Fruit fly (Drosophila melanogaster) whole organism, embryonic: ENCODE measurements around the gene plum.
A peak's percentile ranks its signal among the peaks of the same experiment; 100 is the strongest.

Experiments used
- Ada2b ChIP-seq: fragments of 200-800 bp; sonication (Bioruptor generic); IDR thresholded peaks from 2 replicates; pipeline ENCODE4 v1.3.6; 2022; ENCODE audit warnings: missing biosample characterization, missing genetic modification characterization
- B-H2 ChIP-seq: fragments of 200-800 bp; sonication (Bioruptor generic); optimal IDR thresholded peaks from 2 replicates; lab custom pipeline; 2018; ENCODE audit warnings: missing biosample characterization, mild to moderate bottlenecking, missing genetic modification characterization
- Blimp-1 ChIP-seq: fragments of 200-800 bp; sonication (Bioruptor generic); optimal IDR thresholded peaks from 3 replicates; lab custom pipeline; 2018; ENCODE audit warnings: missing biosample characterization, missing genetic modification characterization, mild to moderate bottlenecking, moderate library complexity, missing genetic modification reagents
- CG1024 ChIP-seq: fragments of 200-800 bp; sonication (Bioruptor generic); IDR thresholded peaks from 2 replicates; pipeline ENCODE4 v1.3.6; 2022; ENCODE audit warnings: missing biosample characterization, missing genetic modification characterization
- CG11093 ChIP-seq: fragments of 200-800 bp; sonication (Bioruptor generic); IDR thresholded peaks from 3 replicates; pipeline ENCODE4 v1.3.6; 2022; ENCODE audit warnings: missing biosample characterization, missing genetic modification characterization
- CG11504 ChIP-seq: fragments of 200-800 bp; sonication (Bioruptor generic); optimal IDR thresholded peaks from 3 replicates; lab custom pipeline; 2019; ENCODE audit warnings: missing biosample characterization, mild to moderate bottlenecking, missing genetic modification characterization, moderate library complexity
- CG12299 ChIP-seq: fragments of 200-800 bp; sonication (Bioruptor generic); optimal IDR thresholded peaks from 2 replicates; lab custom pipeline; 2018; ENCODE audit warnings: missing biosample characterization, mild to moderate bottlenecking, missing genetic modification characterization
- CG1233 ChIP-seq: fragments of 200-800 bp; sonication (Bioruptor generic); optimal IDR thresholded peaks from 4 replicates; lab custom pipeline; 2018; ENCODE audit warnings: missing biosample characterization, mild to moderate bottlenecking, missing genetic modification characterization
- CG14965 ChIP-seq: fragments of 200-800 bp; sonication (Bioruptor generic); optimal IDR thresholded peaks from 2 replicates; lab custom pipeline; 2016; ENCODE audit warnings: missing biosample characterization, missing genetic modification characterization, borderline replicate concordance
- CG2712 ChIP-seq: fragments of 200-800 bp; optimal IDR thresholded peaks from 3 replicates; lab custom pipeline; 2019; ENCODE audit warnings: missing biosample characterization, mild to moderate bottlenecking, missing genetic modification characterization, moderate library complexity
- CG30403 ChIP-seq: fragments of 200-800 bp; sonication (Bioruptor generic); optimal IDR thresholded peaks from 3 replicates; lab custom pipeline; 2016; ENCODE audit warnings: missing biosample characterization, missing genetic modification characterization
- CG32772 ChIP-seq: fragments of 200-800 bp; sonication (Bioruptor generic); IDR thresholded peaks from 2 replicates; pipeline ENCODE4 v1.3.6; 2022; ENCODE audit warnings: missing biosample characterization, missing genetic modification characterization
- CG3838 ChIP-seq: fragments of 200-800 bp; sonication (Bioruptor generic); optimal IDR thresholded peaks from 3 replicates; lab custom pipeline; 2016; ENCODE audit warnings: missing biosample characterization, missing genetic modification characterization
- CG4730 ChIP-seq: fragments of 200-800 bp; sonication (Bioruptor generic); IDR thresholded peaks from 2 replicates; pipeline ENCODE4 v1.3.6; 2022; ENCODE audit warnings: missing biosample characterization, missing genetic modification characterization
- CG6654 ChIP-seq: fragments of 200-800 bp; sonication (Bioruptor generic); optimal IDR thresholded peaks from 2 replicates; lab custom pipeline; 2017; ENCODE audit warnings: missing biosample characterization, mild to moderate bottlenecking, missing genetic modification characterization
- CG7839 ChIP-seq: fragments of 200-800 bp; sonication (Bioruptor generic); optimal IDR thresholded peaks from 3 replicates; lab custom pipeline; 2018; ENCODE audit warnings: missing biosample characterization, mild to moderate bottlenecking, missing genetic modification characterization, moderate library complexity
- CG8290 ChIP-seq, 3 experiments: fragments of 200-800 bp; sonication (Bioruptor generic); optimal IDR thresholded peaks; 2 replicates each; lab custom pipeline; 2016 to 2019; ENCODE audit warnings: missing biosample characterization in 3 of 3, missing genetic modification characterization in 3 of 3, mild to moderate bottlenecking in 2 of 3, moderate library complexity in 1 of 3
- CG9797 ChIP-seq: fragments of 200-800 bp; sonication (Bioruptor generic); optimal IDR thresholded peaks from 3 replicates; lab custom pipeline; 2018; ENCODE audit warnings: missing biosample characterization, mild to moderate bottlenecking, missing genetic modification characterization
- D19A ChIP-seq: fragments of 200-800 bp; optimal IDR thresholded peaks from 3 replicates; lab custom pipeline; 2019; ENCODE audit warnings: missing biosample characterization, mild to moderate bottlenecking, missing genetic modification characterization, moderate library complexity
- Drgx ChIP-seq: fragments of 200-800 bp; sonication (Bioruptor generic); IDR thresholded peaks from 2 replicates; pipeline ENCODE4 v1.3.6; 2022; ENCODE audit warnings: missing biosample characterization, missing genetic modification characterization
- E2f1 ChIP-seq: fragments of 200-800 bp; sonication (Bioruptor generic); IDR thresholded peaks from 2 replicates; pipeline ENCODE4 v1.3.6; 2022; ENCODE audit warnings: missing biosample characterization, missing genetic modification characterization
- Ets65A ChIP-seq: fragments of 200-800 bp; sonication (Bioruptor generic); peaks from one replicate; lab custom pipeline; 2016; ENCODE audit warnings: missing biosample characterization, missing genetic modification characterization
- HmgZ ChIP-seq: fragments of 200-800 bp; sonication (Bioruptor generic); optimal IDR thresholded peaks from 2 replicates; lab custom pipeline; 2018; ENCODE audit warnings: missing biosample characterization, mild to moderate bottlenecking, missing genetic modification characterization
- Lim3 ChIP-seq: fragments of 200-800 bp; sonication (Bioruptor generic); IDR thresholded peaks from 2 replicates; pipeline ENCODE4 v1.3.6; 2022; ENCODE audit warnings: missing biosample characterization, missing genetic modification characterization
- Oli ChIP-seq: fragments of 200-800 bp; sonication (Bioruptor generic); optimal IDR thresholded peaks from 2 replicates; lab custom pipeline; 2018; ENCODE audit warnings: missing biosample characterization, mild to moderate bottlenecking, missing genetic modification characterization, moderate library complexity
- Side ChIP-seq: fragments of 200-800 bp; sonication (Bioruptor generic); optimal IDR thresholded peaks from 2 replicates; lab custom pipeline; 2016; ENCODE audit warnings: missing biosample characterization, missing genetic modification characterization
- Sox102F ChIP-seq: fragments of 200-800 bp; sonication (Bioruptor generic); optimal IDR thresholded peaks from 2 replicates; lab custom pipeline; 2018; ENCODE audit warnings: missing biosample characterization, mild to moderate bottlenecking, missing genetic modification characterization, moderate library complexity
- bigmax ChIP-seq: fragments of 200-800 bp; sonication (Bioruptor generic); optimal IDR thresholded peaks from 2 replicates; lab custom pipeline; 2018; ENCODE audit warnings: missing biosample characterization, mild to moderate bottlenecking, missing genetic modification characterization
- ci ChIP-seq: fragments of 200-800 bp; sonication (Bioruptor generic); IDR thresholded peaks from 3 replicates; pipeline ENCODE4 v1.3.6; 2022; ENCODE audit warnings: missing biosample characterization, missing genetic modification characterization
- danr ChIP-seq: fragments of 200-800 bp; sonication (Bioruptor generic); IDR thresholded peaks from 2 replicates; pipeline ENCODE4 v1.3.6; 2022; ENCODE audit warnings: missing biosample characterization, missing genetic modification characterization
- dpn ChIP-seq, 2 experiments: fragments of 200-800 bp; sonication (Bioruptor generic); optimal IDR thresholded peaks; 3 replicates each; lab custom pipeline; 2016; ENCODE audit warnings: missing biosample characterization in 2 of 2, missing genetic modification characterization in 2 of 2
- gem ChIP-seq: fragments of 200-800 bp; sonication (Bioruptor generic); optimal IDR thresholded peaks from 2 replicates; lab custom pipeline; 2019; ENCODE audit warnings: missing biosample characterization, mild to moderate bottlenecking, missing genetic modification characterization, moderate library complexity
- hkb ChIP-seq, 2 experiments: fragments of 200-800 bp in 1 of 2; fragments of >200 bp in 1 of 2; sonication (Bioruptor generic) in 1 of 2; IDR thresholded peaks in 1 of 2; optimal IDR thresholded peaks in 1 of 2; 2 replicates each; pipeline versions ENCODE4 v1.3.6 to Lab custom; 2017 to 2022; ENCODE audit warnings: missing biosample characterization in 1 of 2, missing genetic modification characterization in 1 of 2
- ind ChIP-seq: fragments of 200-800 bp; sonication (Bioruptor generic); optimal IDR thresholded peaks from 3 replicates; lab custom pipeline; 2016; ENCODE audit warnings: missing biosample characterization, missing genetic modification characterization
- kay ChIP-seq: fragments of 200-800 bp; sonication (Bioruptor generic); optimal IDR thresholded peaks from 2 replicates; lab custom pipeline; 2016; ENCODE audit warnings: missing biosample characterization, missing genetic modification characterization
- ken ChIP-seq: fragments of 200-800 bp; sonication (Bioruptor generic); IDR thresholded peaks from 3 replicates; pipeline ENCODE4 v1.3.6; 2022; ENCODE audit warnings: missing biosample characterization, missing genetic modification characterization
- lmd ChIP-seq: fragments of 200-800 bp; sonication (Bioruptor generic); IDR thresholded peaks from 2 replicates; pipeline ENCODE4 v1.3.6; 2022; ENCODE audit warnings: missing biosample characterization, missing genetic modification characterization
- otp ChIP-seq: fragments of 200-800 bp; sonication (Bioruptor generic); IDR thresholded peaks from 3 replicates; pipeline ENCODE4, ENCODE4 v1.3.6; 2022; ENCODE audit warnings: missing biosample characterization, missing genetic modification characterization
- pan ChIP-seq, 4 experiments: fragments of >200 bp in 3 of 4; fragments of 200-800 bp in 1 of 4; sonication (Bioruptor generic) in 1 of 4; optimal IDR thresholded peaks in 3 of 4; IDR thresholded peaks in 1 of 4; 2 replicates each; pipeline versions ENCODE4 v1.3.6 to Lab custom; 2017 to 2022; ENCODE audit warnings: missing biosample characterization in 2 of 4, missing genetic modification characterization in 2 of 4, mixed read lengths in 1 of 4
- pzg ChIP-seq: fragments of 200-800 bp; sonication (Bioruptor generic); optimal IDR thresholded peaks from 3 replicates; lab custom pipeline; 2018; ENCODE audit warnings: missing biosample characterization, mild to moderate bottlenecking, missing genetic modification characterization, moderate library complexity
- row ChIP-seq: fragments of 200-800 bp; sonication (Bioruptor generic); IDR thresholded peaks from 3 replicates; pipeline ENCODE4 v1.3.6; 2022; ENCODE audit warnings: missing biosample characterization, missing genetic modification characterization
- slbo ChIP-seq: fragments of 200-800 bp; sonication (Bioruptor generic); IDR thresholded peaks from 2 replicates; pipeline ENCODE4 v1.3.6; 2022; ENCODE audit warnings: missing biosample characterization, missing genetic modification characterization
- stc ChIP-seq: fragments of 200-800 bp; sonication (Bioruptor generic); IDR thresholded peaks from 2 replicates; pipeline ENCODE4 v1.3.6; 2022; ENCODE audit warnings: missing biosample characterization, missing genetic modification characterization
- tgo ChIP-seq: fragments of 200-800 bp; sonication (Bioruptor generic); IDR thresholded peaks from 3 replicates; pipeline ENCODE4 v1.3.6; 2022; ENCODE audit warnings: missing biosample characterization, missing genetic modification characterization
- tll ChIP-seq, 2 experiments: fragments of 200-800 bp in 1 of 2; fragments of >200 bp in 1 of 2; sonication (Bioruptor generic) in 1 of 2; optimal IDR thresholded peaks; 2 replicates each; lab custom pipeline; 2017 to 2019; ENCODE audit warnings: missing biosample characterization in 2 of 2, missing genetic modification characterization in 2 of 2, mild to moderate bottlenecking in 1 of 2, moderate library complexity in 1 of 2
- wor ChIP-seq: fragments of 200-800 bp; sonication (Bioruptor generic); IDR thresholded peaks from 2 replicates; pipeline ENCODE4 v1.3.6; 2022; ENCODE audit warnings: missing biosample characterization, missing genetic modification characterization
- zfh1 ChIP-seq: fragments of 200-800 bp; sonication (Bioruptor generic); IDR thresholded peaks from 3 replicates; pipeline ENCODE4 v1.3.6; 2022; ENCODE audit warnings: missing biosample characterization, missing genetic modification characterization

Gene plum

DNA sequence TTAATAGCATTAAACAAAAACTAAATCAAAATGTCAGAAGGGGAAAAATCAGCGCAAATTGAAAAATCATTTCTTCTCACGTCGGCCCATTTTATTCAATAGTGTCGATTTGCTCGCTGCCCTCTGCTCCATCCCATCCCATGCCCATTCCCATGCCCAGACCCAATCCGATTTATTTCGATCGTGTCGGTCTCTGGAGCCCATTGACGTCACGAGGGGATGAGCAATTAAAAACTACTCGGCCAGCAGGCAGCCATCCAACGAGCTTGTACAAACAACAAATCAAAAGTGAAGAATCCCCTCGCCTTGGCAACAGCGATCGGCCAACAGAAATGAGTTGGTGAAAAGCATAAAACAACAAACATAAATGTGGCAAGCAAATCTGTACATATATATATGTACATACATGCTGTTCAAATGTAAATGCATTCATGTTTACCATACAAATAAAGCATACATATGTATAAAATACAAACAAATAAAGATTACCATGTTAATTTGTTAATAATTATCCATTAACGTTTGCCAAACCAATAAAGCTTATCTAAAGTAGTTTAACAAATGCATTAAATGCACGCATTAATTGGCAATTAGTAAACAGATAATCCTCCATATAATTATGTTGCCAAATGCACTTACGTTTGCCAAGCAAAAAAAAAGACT is 14.7 kb upstream of the plum start (continued):
- TF ChIP-seq CG12299 (tag; lab: Kevin White, UChicago) (no peak), bigmax (GFP tag; lab: Kevin White, UChicago) (no peak), CG8290 (GFP tag; optimal IDR thresholded peaks at IDR 0.05; lab: Kevin White, UChicago) (no peak), CG8290 (tag; optimal IDR thresholded peaks at IDR 0.05; lab: Kevin White, UChicago) (no peak), gem (tag; lab: Kevin White, UChicago) (peak; percentile 29), Sox102F (GFP tag; lab: Kevin White, UChicago) (peak; percentile 23), CG11093 (no peak), CG1024 (GFP tag; lab: Robert Waterston, UW) (no peak), pzg (GFP tag; lab: Kevin White, UChicago) (no peak), CG6654 (GFP tag; lab: Kevin White, UChicago) (no peak), hkb (optimal IDR thresholded peaks at IDR 0.05; lab: Kevin White, UChicago) (no peak), hkb (GFP tag; IDR thresholded peaks at IDR 0.05; lab: Robert Waterston, UW) (no peak), D19A (tag; lab: Kevin White, UChicago) (no peak), tll (GFP tag; optimal IDR thresholded peaks at IDR 0.05; lab: Kevin White, UChicago) (no peak), row (GFP tag; lab: Robert Waterston, UW) (no peak), HmgZ (tag; lab: Kevin White, UChicago) (no peak), Oli (tag; lab: Kevin White, UChicago) (no peak), Blimp-1 (GFP tag; lab: Kevin White, UChicago) (peak; percentile 42), tgo (no peak), Ets65A (GFP tag; lab: Kevin White, UChicago) (peak; percentile 12), Lim3 (GFP tag; lab: Robert Waterston, UW) (no peak), B-H2 (GFP tag; lab: Kevin White, UChicago) (no peak)

dm6 chr3R:26548964-26549363 is 13.9 kb upstream of the plum start:
- TF ChIP-seq Drgx (GFP tag; lab: Robert Waterston, UW) (peak; percentile 69), CG7839 (peak; percentile 23), ci (GFP tag; lab: Robert Waterston, UW) (peak; percentile 57; the same call in 1 of the 3 replicates), ken (GFP tag; lab: Robert Waterston, UW) (peak; percentile 28; the same call in 1 of the 3 replicates), CG4730 (GFP tag; lab: Robert Waterston, UW) (0 out of 2 replicates have a peak, but pooled peaks have one; percentile 25), CG3838 (GFP tag; lab: Kevin White, UChicago) (no peak), slbo (peak; percentile 69), kay (GFP tag; lab: Kevin White, UChicago) (no peak), wor (GFP tag; lab: Robert Waterston, UW) (0 out of 2 replicates have a peak, but pooled peaks have one; percentile 21), CG14965 (GFP tag; lab: Kevin White, UChicago) (no peak), dpn (GFP tag; optimal IDR thresholded peaks at IDR 0.05; lab: Kevin White, UChicago) (peak; percentile 17 to 27), CG9797 (no peak), CG32772 (GFP tag; lab: Robert Waterston, UW) (peak; percentile 22; the same call in 1 of the 2 replicates), lmd (GFP tag; lab: Robert Waterston, UW) (peak; percentile 43; the same call in 1 of the 2 replicates), danr (GFP tag; lab: Robert Waterston, UW) (peak; percentile 37; the same call in 1 of the 2 replicates), Ada2b (GFP tag; lab: Robert Waterston, UW) (0 out of 2 replicates have a peak, but pooled peaks have one; percentile 6), Side (GFP tag; lab: Kevin White, UChicago) (no peak), CG30403 (GFP tag; lab: Kevin White, UChicago) (peak; percentile 28), pan (optimal IDR thresholded peaks at IDR 0.05; lab: Kevin White, UChicago) (no peak), pan (GFP tag; optimal IDR thresholded peaks at IDR 0.05 in 1 of 2, IDR thresholded peaks at IDR 0.05 in 1 of 2) (peak in 1 of 2 experiments; percentile 60), CG1233 (GFP tag; lab: Kevin White, UChicago) (no peak), ind (GFP tag; lab: Kevin White, UChicago) (peak; percentile 3), zfh1 (GFP tag; lab: Robert Waterston, UW) (0 out of 3 replicates have a peak, but pooled peaks have one; percentile 36), otp (GFP tag; lab: Robert Waterston, UW) (peak; percentile 30; the same call in 1 of the 3 replicates), CG11504 (tag; lab: Kevin White, UChicago) (peak; percentile 29), CG2712 (tag; lab: Kevin White, UChicago) (peak; percentile 17), stc (peak; percentile 15; the same call in 1 of the 2 replicates), E2f1 (GFP tag; lab: Robert Waterston, UW) (0 out of 2 replicates have a peak, but pooled peaks have one; percentile 33), tgo (peak; percentile 38; the same call in 2 of the 3 replicates)
